Fruit fly (Drosophila melanogaster) whole organism, embryonic: Measurements from ENCODE around the gene Syx16.

ENCODE experiments used
- Bteb2 ChIP-seq: fragments of 200-800 bp; sonication (Bioruptor generic); optimal IDR thresholded peaks from 2 replicates; lab custom pipeline; 2016; ENCODE audit warnings: missing biosample characterization, missing genetic modification characterization
- CG11560 ChIP-seq: fragments of 200-800 bp; sonication (Bioruptor generic); IDR thresholded peaks from 3 replicates; pipeline ENCODE4 v1.3.6; 2022; ENCODE audit warnings: missing biosample characterization, missing genetic modification characterization
- CG13287 ChIP-seq: fragments of 200-800 bp; sonication (Bioruptor generic); IDR thresholded peaks from 2 replicates; pipeline ENCODE4 v1.3.6; 2022; ENCODE audit warnings: missing biosample characterization, missing genetic modification characterization; ENCODE audit not compliant: partially characterized antibody
- CG14014 ChIP-seq: fragments of 200-800 bp; sonication (Bioruptor generic); IDR thresholded peaks from 2 replicates; pipeline ENCODE4 v1.3.6; 2022; ENCODE audit warnings: missing biosample characterization, missing genetic modification characterization
- CG14667 ChIP-seq: fragments of 200-800 bp; sonication (Bioruptor generic); IDR thresholded peaks from 2 replicates; pipeline ENCODE4 v1.3.6; 2022; ENCODE audit warnings: missing biosample characterization, missing genetic modification characterization
- CG15514 ChIP-seq: fragments of 200-800 bp; sonication (Bioruptor generic); optimal IDR thresholded peaks from 3 replicates; lab custom pipeline; 2017; ENCODE audit warnings: missing biosample characterization, missing genetic modification characterization, mild to moderate bottlenecking, moderate library complexity, missing genetic modification reagents
- CG15601 ChIP-seq: fragments of 200-800 bp; sonication (Bioruptor generic); optimal IDR thresholded peaks from 3 replicates; lab custom pipeline; 2019; ENCODE audit warnings: missing biosample characterization, mild to moderate bottlenecking, missing genetic modification characterization, moderate library complexity
- CG16863 ChIP-seq: fragments of 200-800 bp; sonication (Bioruptor generic); optimal IDR thresholded peaks from 3 replicates; lab custom pipeline; 2016; ENCODE audit warnings: missing biosample characterization, missing genetic modification characterization
- CG17328 ChIP-seq: fragments of 200-800 bp; sonication (Bioruptor generic); IDR thresholded peaks from 2 replicates; pipeline ENCODE4 v1.3.6; 2022; ENCODE audit warnings: missing biosample characterization, missing genetic modification characterization
- CG17568 ChIP-seq: fragments of 200-800 bp; sonication (Bioruptor generic); optimal IDR thresholded peaks from 2 replicates; lab custom pipeline; 2018; ENCODE audit warnings: missing biosample characterization, mild to moderate bottlenecking, missing genetic modification characterization, moderate library complexity
- CG18011 ChIP-seq: fragments of 200-800 bp; sonication (Bioruptor generic); optimal IDR thresholded peaks from 2 replicates; lab custom pipeline; 2017; ENCODE audit warnings: missing biosample characterization, missing genetic modification characterization, mild to moderate bottlenecking, moderate library complexity, missing genotype
- CG2120 ChIP-seq: fragments of 200-800 bp; sonication (Bioruptor generic); optimal IDR thresholded peaks from 3 replicates; lab custom pipeline; 2016; ENCODE audit warnings: missing biosample characterization, missing genetic modification characterization
- CG2875 ChIP-seq: fragments of 200-800 bp; sonication (Bioruptor generic); optimal IDR thresholded peaks from 2 replicates; lab custom pipeline; 2017; ENCODE audit warnings: missing biosample characterization, mild to moderate bottlenecking, missing genetic modification characterization, missing genetic modification reagents
- CG3163 ChIP-seq: fragments of 200-800 bp; sonication (Bioruptor generic); optimal IDR thresholded peaks from 3 replicates; lab custom pipeline; 2016; ENCODE audit warnings: missing biosample characterization, missing genetic modification characterization
- CG4360 ChIP-seq: fragments of 200-800 bp; sonication (Bioruptor generic); IDR thresholded peaks from 2 replicates; pipeline ENCODE4 v1.3.6; 2022; ENCODE audit warnings: missing biosample characterization, missing genetic modification characterization
- CG7745 ChIP-seq: fragments of 200-800 bp; sonication (Bioruptor generic); optimal IDR thresholded peaks from 2 replicates; lab custom pipeline; 2018; ENCODE audit warnings: missing biosample characterization, mild to moderate bottlenecking, missing genetic modification characterization, moderate library complexity
- CG9727 ChIP-seq: fragments of 200-800 bp; sonication (Bioruptor generic); optimal IDR thresholded peaks from 3 replicates; lab custom pipeline; 2017; ENCODE audit warnings: missing biosample characterization, mild to moderate bottlenecking, missing genetic modification characterization
- CG9876 ChIP-seq: fragments of 200-800 bp; sonication (Bioruptor generic); optimal IDR thresholded peaks from 2 replicates; lab custom pipeline; 2016; ENCODE audit warnings: missing biosample characterization, missing genetic modification characterization
- Dbx ChIP-seq: fragments of 200-800 bp; sonication (Bioruptor generic); IDR thresholded peaks from 3 replicates; pipeline ENCODE4 v1.3.6; 2022; ENCODE audit warnings: missing biosample characterization, missing genetic modification characterization
- Dip3 ChIP-seq: fragments of 200-800 bp; sonication (Bioruptor generic); optimal IDR thresholded peaks from 3 replicates; lab custom pipeline; 2016; ENCODE audit warnings: missing biosample characterization, missing genetic modification characterization
- Doc3 ChIP-seq: fragments of 200-800 bp; sonication (Bioruptor generic); IDR thresholded peaks from 3 replicates; pipeline ENCODE4 v1.3.6; 2022; ENCODE audit warnings: missing biosample characterization, missing genetic modification characterization; ENCODE audit not compliant: partially characterized antibody
- Dp ChIP-seq: fragments of 200-800 bp; sonication (Bioruptor generic); optimal IDR thresholded peaks from 2 replicates; lab custom pipeline; 2018; ENCODE audit warnings: missing biosample characterization, mild to moderate bottlenecking, missing genetic modification characterization, moderate library complexity
- Ets65A ChIP-seq: fragments of 200-800 bp; sonication (Bioruptor generic); peaks from one replicate; lab custom pipeline; 2016; ENCODE audit warnings: missing biosample characterization, missing genetic modification characterization
- Ets97D ChIP-seq: fragments of 200-800 bp; sonication (Bioruptor generic); optimal IDR thresholded peaks from 3 replicates; lab custom pipeline; 2016; ENCODE audit warnings: missing biosample characterization, missing genetic modification characterization
- HmgD ChIP-seq: fragments of 200-800 bp; sonication (Bioruptor generic); optimal IDR thresholded peaks from 3 replicates; lab custom pipeline; 2016; ENCODE audit warnings: missing biosample characterization, missing genetic modification characterization
- NFAT ChIP-seq: fragments of 200-800 bp; sonication (Bioruptor generic); IDR thresholded peaks from 2 replicates; pipeline ENCODE4 v1.3.6; 2022; ENCODE audit warnings: missing biosample characterization, missing genetic modification characterization
- Oaz ChIP-seq: fragments of 200-800 bp; sonication (Bioruptor generic); IDR thresholded peaks from 2 replicates; pipeline ENCODE4 v1.3.6; 2022; ENCODE audit warnings: missing biosample characterization, missing genetic modification characterization
- Scr ChIP-seq: fragments of 200-800 bp; sonication (Bioruptor generic); IDR thresholded peaks from 2 replicates; pipeline ENCODE4 v1.3.6; 2022; ENCODE audit warnings: missing biosample characterization, missing genetic modification characterization; ENCODE audit not compliant: partially characterized antibody
- Six4 ChIP-seq: fragments of 200-800 bp; sonication (Bioruptor generic); optimal IDR thresholded peaks from 2 replicates; lab custom pipeline; 2016; ENCODE audit warnings: missing biosample characterization, missing genetic modification characterization
- amos ChIP-seq: fragments of 200-800 bp; sonication (Bioruptor generic); IDR thresholded peaks from 2 replicates; pipeline ENCODE4 v1.3.6; 2022; ENCODE audit warnings: missing biosample characterization, missing genetic modification characterization; ENCODE audit not compliant: partially characterized antibody
- ap ChIP-seq: fragments of 200-800 bp; sonication (Bioruptor generic); IDR thresholded peaks from 2 replicates; pipeline ENCODE4 v1.3.6; 2022; ENCODE audit warnings: missing biosample characterization, missing genetic modification characterization
- chif ChIP-seq, 2 experiments: fragments of 200-800 bp; sonication (Bioruptor generic); optimal IDR thresholded peaks; 3 replicates each; lab custom pipeline; 2016; ENCODE audit warnings: missing biosample characterization in 2 of 2, missing genetic modification characterization in 2 of 2
- chinmo ChIP-seq: fragments of 200-800 bp; sonication (Bioruptor generic); IDR thresholded peaks from 4 replicates; pipeline ENCODE4 v1.3.6; 2022; ENCODE audit warnings: missing biosample characterization, missing genetic modification characterization; ENCODE audit not compliant: partially characterized antibody
- ci ChIP-seq: fragments of 200-800 bp; sonication (Bioruptor generic); IDR thresholded peaks from 3 replicates; pipeline ENCODE4 v1.3.6; 2022; ENCODE audit warnings: missing biosample characterization, missing genetic modification characterization
- disco-r ChIP-seq: fragments of 200-800 bp; sonication (Bioruptor generic); optimal IDR thresholded peaks from 2 replicates; lab custom pipeline; 2016; ENCODE audit warnings: missing biosample characterization, missing genetic modification characterization
- ewg ChIP-seq: fragments of 200-800 bp; sonication (Bioruptor generic); optimal IDR thresholded peaks from 3 replicates; lab custom pipeline; 2017; ENCODE audit warnings: mild to moderate bottlenecking, missing biosample characterization, missing genetic modification reagents, missing genetic modification characterization
- gfzf ChIP-seq: fragments of 200-800 bp; sonication (Bioruptor generic); optimal IDR thresholded peaks from 2 replicates; lab custom pipeline; 2016; ENCODE audit warnings: missing biosample characterization, mild to moderate bottlenecking, missing genetic modification characterization, moderate library complexity
- jing ChIP-seq: fragments of 200-800 bp; sonication (Bioruptor generic); optimal IDR thresholded peaks from 2 replicates; lab custom pipeline; 2018; ENCODE audit warnings: missing biosample characterization, mild to moderate bottlenecking, missing genetic modification characterization
- knrl ChIP-seq: fragments of 200-800 bp; sonication (Bioruptor generic); IDR thresholded peaks from 3 replicates; pipeline ENCODE4 v1.3.6; 2022; ENCODE audit warnings: missing biosample characterization, missing genetic modification characterization; ENCODE audit not compliant: partially characterized antibody
- nau ChIP-seq: fragments of 200-800 bp; sonication (Bioruptor generic); optimal IDR thresholded peaks from 3 replicates; lab custom pipeline; 2017; ENCODE audit warnings: missing biosample characterization, mild to moderate bottlenecking, missing genetic modification characterization, missing genetic modification reagents
- pan ChIP-seq, 4 experiments: fragments of >200 bp in 3 of 4; fragments of 200-800 bp in 1 of 4; sonication (Bioruptor generic) in 1 of 4; optimal IDR thresholded peaks in 3 of 4; IDR thresholded peaks in 1 of 4; 2 replicates each; pipeline versions ENCODE4 v1.3.6 to Lab custom; 2017 to 2022; ENCODE audit warnings: missing biosample characterization in 2 of 4, missing genetic modification characterization in 2 of 4, mixed read lengths in 1 of 4
- pum ChIP-seq: fragments of 200-800 bp; sonication (Bioruptor generic); optimal IDR thresholded peaks from 2 replicates; lab custom pipeline; 2016; ENCODE audit warnings: missing biosample characterization, missing genetic modification characterization
- sens ChIP-seq: fragments of 200-800 bp; sonication (Bioruptor generic); peaks from one replicate; lab custom pipeline; 2016; ENCODE audit warnings: missing biosample characterization, missing genetic modification characterization
- slbo ChIP-seq: fragments of 200-800 bp; sonication (Bioruptor generic); IDR thresholded peaks from 2 replicates; pipeline ENCODE4 v1.3.6; 2022; ENCODE audit warnings: missing biosample characterization, missing genetic modification characterization
- slp2 ChIP-seq: fragments of 200-800 bp; sonication (Bioruptor generic); optimal IDR thresholded peaks from 2 replicates; lab custom pipeline; 2016; ENCODE audit warnings: missing biosample characterization, missing genetic modification characterization
- so ChIP-seq: fragments of 200-800 bp; sonication (Bioruptor generic); IDR thresholded peaks from 3 replicates; pipeline ENCODE4 v1.3.6; 2022; ENCODE audit warnings: missing biosample characterization, missing genetic modification characterization
- unpg ChIP-seq: fragments of 200-800 bp; sonication (Bioruptor generic); optimal IDR thresholded peaks from 3 replicates; lab custom pipeline; 2018; ENCODE audit warnings: missing biosample characterization, mild to moderate bottlenecking, missing genetic modification characterization, moderate library complexity
- wor ChIP-seq: fragments of 200-800 bp; sonication (Bioruptor generic); IDR thresholded peaks from 2 replicates; pipeline ENCODE4 v1.3.6; 2022; ENCODE audit warnings: missing biosample characterization, missing genetic modification characterization

Syx16 gene

DNA sequence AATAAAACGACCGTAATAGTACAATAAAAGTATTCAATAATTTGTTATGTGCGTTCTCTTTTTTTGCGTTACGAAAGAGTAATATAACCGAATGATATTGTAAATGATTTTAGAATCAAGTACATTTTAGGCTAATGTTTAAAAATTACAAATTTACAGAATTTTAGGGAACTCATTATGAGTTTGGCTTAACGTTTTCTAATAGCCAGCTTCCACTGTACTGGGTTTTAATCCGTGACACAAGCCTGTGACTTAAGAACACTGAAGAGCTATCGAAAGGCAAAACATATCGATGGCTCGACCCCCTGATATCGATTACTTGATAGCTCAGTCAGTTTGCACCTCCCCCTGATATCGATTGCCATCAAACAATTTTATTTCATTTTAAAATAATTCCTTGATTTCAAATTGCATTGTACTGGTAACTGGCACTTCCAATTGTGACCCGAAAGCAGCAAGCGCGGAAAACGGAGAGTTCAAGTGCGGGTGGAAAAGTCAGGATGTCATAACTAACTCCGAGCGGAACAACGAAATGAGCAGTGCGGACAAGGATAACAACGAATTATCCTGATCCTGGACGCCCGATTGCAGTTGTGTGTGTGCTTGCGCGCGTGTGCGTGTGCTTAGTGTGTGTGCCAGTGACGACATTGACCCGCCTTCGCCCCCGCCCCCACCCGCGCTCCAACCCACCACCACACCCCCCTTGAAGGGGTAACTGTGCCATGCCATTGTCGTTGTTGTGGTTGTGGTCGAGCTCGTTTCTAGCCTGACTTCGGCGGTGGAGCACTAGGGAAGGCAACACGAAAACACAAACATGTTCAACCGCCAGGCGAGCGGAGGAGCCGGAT is 739 bp upstream of the Syx16 start, which contains the start of gene HERC2 (continued):
- TF ChIP-seq CG7745 (tag; lab: Kevin White, UChicago) (no peak), chif (GFP tag; optimal IDR thresholded peaks at IDR 0.05; lab: Kevin White, UChicago) (peak in 1 of 2 experiments; percentile 64), Dp (peak; percentile 28), unpg (GFP tag; lab: Kevin White, UChicago) (no peak), Oaz (GFP tag; lab: Robert Waterston, UW) (no peak), pum (GFP tag; lab: Kevin White, UChicago) (peak; percentile 49), CG13287 (peak; percentile 83), nau (no peak), Dip3 (GFP tag; lab: Kevin White, UChicago) (peak; percentile 15), gfzf (GFP tag; lab: Kevin White, UChicago) (peak; percentile 33), pan (optimal IDR thresholded peaks at IDR 0.05; lab: Kevin White, UChicago) (no peak), pan (GFP tag; optimal IDR thresholded peaks at IDR 0.05 in 1 of 2, IDR thresholded peaks at IDR 0.05 in 1 of 2) (peak in 1 of 2 experiments; percentile 56), Dbx (GFP tag; lab: Robert Waterston, UW) (peak; percentile 55), CG11560 (tag; lab: Robert Waterston, UW) (no peak), CG2875 (GFP tag; lab: Kevin White, UChicago) (no peak), Ets97D (GFP tag; lab: Kevin White, UChicago) (peak; percentile 41), CG2120 (GFP tag; lab: Kevin White, UChicago) (peak; percentile 74), CG14667 (GFP tag; lab: Robert Waterston, UW) (peak; percentile 34; the same call in 1 of the 2 replicates), knrl (GFP tag; lab: Robert Waterston, UW) (peak; percentile 85), CG9727 (peak; percentile 31), Doc3 (GFP tag; lab: Robert Waterston, UW) (peak; percentile 78), CG9876 (GFP tag; lab: Kevin White, UChicago) (peak; percentile 15), CG14014 (GFP tag; lab: Robert Waterston, UW) (0 out of 2 replicates have a peak, but pooled peaks have one; percentile 24), disco-r (GFP tag; lab: Kevin White, UChicago) (peak; percentile 32), Bteb2 (no peak), NFAT (GFP tag; lab: Robert Waterston, UW) (peak; percentile 81), wor (no peak), CG15601 (no peak), slp2 (GFP tag; lab: Kevin White, UChicago) (peak; percentile 43)

DNA sequence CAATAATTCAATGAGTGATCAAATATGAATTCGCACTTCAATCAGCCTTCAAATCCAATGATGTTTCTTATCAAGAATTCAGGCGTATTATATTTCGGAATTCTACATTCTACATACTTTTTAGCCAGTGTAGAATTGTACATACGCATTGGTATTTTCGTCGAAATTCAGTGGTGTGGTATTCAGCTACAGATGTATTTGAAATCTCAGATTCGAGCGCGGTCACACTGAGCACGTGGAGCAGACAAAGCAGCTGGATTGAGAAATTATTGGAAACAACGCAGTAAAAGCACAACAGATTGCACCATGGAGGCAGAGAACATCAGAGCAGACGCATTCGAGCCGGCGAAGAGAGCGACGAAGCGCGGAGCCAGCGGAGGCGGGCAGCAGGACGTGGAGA is 2.3 kb downstream of the Syx16 start:
- TF ChIP-seq CG2875 (GFP tag; lab: Kevin White, UChicago) (no peak), Six4 (GFP tag; lab: Kevin White, UChicago) (no peak), so (GFP tag; lab: Robert Waterston, UW) (no peak), sens (GFP tag; lab: Kevin White, UChicago) (peak; percentile 9), jing (no peak), ci (GFP tag; lab: Robert Waterston, UW) (no peak), HmgD (GFP tag; lab: Kevin White, UChicago) (peak; percentile 11), Scr (GFP tag; lab: Robert Waterston, UW) (peak; percentile 17; the same call in 1 of the 2 replicates), slbo (no peak), Doc3 (GFP tag; lab: Robert Waterston, UW) (no peak), CG14014 (GFP tag; lab: Robert Waterston, UW) (no peak), Ets65A (no peak), CG17328 (GFP tag; lab: Robert Waterston, UW) (no peak), CG16863 (GFP tag; lab: Kevin White, UChicago) (no peak), CG3163 (GFP tag; lab: Kevin White, UChicago) (no peak), ewg (GFP tag; lab: Kevin White, UChicago) (no peak), ap (GFP tag; lab: Robert Waterston, UW) (no peak), CG15514 (GFP tag; lab: Kevin White, UChicago) (peak; percentile 7), amos (peak; percentile 41; the same call in 1 of the 2 replicates), chinmo (GFP tag; lab: Robert Waterston, UW) (no peak), CG4360 (GFP tag; lab: Robert Waterston, UW) (no peak), CG17568 (GFP tag; lab: Kevin White, UChicago) (no peak), CG18011 (GFP tag; lab: Kevin White, UChicago) (peak; percentile 41)
